Worm (Caenorhabditis elegans) whole organism, mixed stage, embryonic: ENCODE data around the gene sri-31.

Experiments
- mab-5 ChIP-seq: fragments of 150-350 bp; optimal IDR thresholded peaks from 2 replicates; lab custom pipeline; 2014; ENCODE audit warnings: missing biosample characterization, missing genetic modification characterization
- nhr-28 ChIP-seq: fragments of 150-350 bp; optimal IDR thresholded peaks from 2 replicates; lab custom pipeline; 2014; ENCODE audit warnings: missing biosample characterization, missing genetic modification characterization

DNA sequence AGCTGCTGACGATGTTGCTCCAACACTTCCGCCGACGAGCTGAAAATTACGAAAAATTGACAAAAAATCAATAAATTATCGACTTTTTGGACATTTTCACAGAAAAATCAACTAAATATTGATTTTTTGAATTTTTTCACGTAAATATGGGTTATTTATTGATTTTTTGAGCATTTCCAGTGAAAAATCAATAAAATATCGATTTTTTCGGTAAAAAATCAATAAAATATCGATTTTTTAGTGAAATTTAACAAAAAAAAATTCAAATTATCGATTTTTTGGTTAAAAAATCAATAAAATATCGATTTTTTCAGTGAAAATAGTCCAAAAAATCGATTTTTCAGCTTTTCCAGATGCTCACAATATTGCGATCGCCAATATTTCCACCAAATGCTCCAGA is 19.4 kb downstream of the sri-31 start:
- TF ChIP-seq nhr-28 (no peak), mab-5 (tag; lab: Kevin White, UChicago) (no peak)
